Fruit fly (Drosophila melanogaster): ENCODE results near the gene Mgat4b.

Mgat4b gene

DNA sequence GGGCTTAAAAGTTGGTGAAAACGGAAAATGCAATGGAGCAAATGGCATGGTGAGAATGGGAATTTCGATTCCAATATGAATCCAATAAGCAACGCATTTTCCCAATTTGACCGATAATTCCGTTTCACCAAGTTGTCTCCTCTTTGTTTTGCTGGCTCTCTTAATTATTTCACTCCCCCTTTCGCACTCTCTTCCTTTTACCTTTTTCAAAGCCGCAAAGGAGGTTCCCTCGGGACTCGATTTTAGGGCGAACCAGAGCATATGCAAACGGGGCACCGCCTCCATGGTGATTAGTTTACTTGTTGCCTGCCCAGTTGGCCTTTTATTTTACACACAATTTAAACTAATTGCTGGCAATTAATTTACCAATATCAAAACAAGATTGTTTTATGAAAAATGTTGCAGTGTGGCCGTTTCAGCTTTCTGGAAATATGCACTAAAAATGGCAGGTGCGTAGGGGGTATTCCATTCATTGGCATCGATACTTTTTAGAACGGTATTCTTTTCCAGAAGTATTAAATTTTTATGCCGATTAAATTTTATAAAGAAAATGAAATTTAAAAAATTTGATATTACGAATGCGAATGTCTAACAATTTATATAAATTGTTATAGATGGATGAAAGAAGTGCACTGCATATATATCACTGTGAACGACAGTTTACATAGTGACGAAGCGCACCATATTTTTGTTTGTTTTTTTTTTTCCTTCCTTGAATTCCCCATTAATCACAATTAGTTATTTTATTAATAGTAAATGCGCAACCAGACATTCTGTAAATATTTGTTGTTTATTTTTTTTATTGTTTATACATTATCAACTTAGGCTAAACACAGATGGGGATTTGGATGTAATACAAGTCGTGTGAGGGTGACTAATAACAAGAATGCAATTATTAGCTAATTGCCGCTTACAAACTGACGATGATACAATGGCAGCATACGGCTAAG lies 6.9 kb upstream of the Mgat4b start, which contains the start of gene mop:
Gene mop (minus strand): TSS at position 419 of the 950 bp plus-strand sequence.
- TF ChIP-seq CG6163 (GFP tag; IDR thresholded peaks at IDR 0.05) (no peak), esn (GFP tag; optimal IDR thresholded peaks at IDR 0.05) (peak; percentile 51), CG11294 (GFP tag; IDR thresholded peaks at IDR 0.05) (no peak), Ets96B (tag; optimal IDR thresholded peaks at IDR 0.05) (no peak), Hr39 (GFP tag; optimal IDR thresholded peaks at IDR 0.05) (no peak), spab (GFP tag; optimal IDR thresholded peaks at IDR 0.05) (no peak), Lpt (GFP tag; optimal IDR thresholded peaks at IDR 0.05) (no peak), Hr4 (GFP tag; optimal IDR thresholded peaks at IDR 0.05) (no peak), acj6 (GFP tag; optimal IDR thresholded peaks at IDR 0.05) (no peak), eg (GFP tag; IDR thresholded peaks at IDR 0.05) (no peak; the same call in 1 of the 3 replicates), Eip75B (GFP tag; optimal IDR thresholded peaks at IDR 0.05) (no peak), fd59A (GFP tag; optimal IDR thresholded peaks at IDR 0.05) (no peak), net (GFP tag; optimal IDR thresholded peaks at IDR 0.05) (no peak), CG34406 (GFP tag; optimal IDR thresholded peaks at IDR 0.05) (no peak), Sox102F (GFP tag; optimal IDR thresholded peaks at IDR 0.05) (no peak), Sox15 (GFP tag; optimal IDR thresholded peaks at IDR 0.05) (no peak), Smox (GFP tag; optimal IDR thresholded peaks at IDR 0.05) (no peak), CG11902 (GFP tag; optimal IDR thresholded peaks at IDR 0.05) (no peak), Met (GFP tag; optimal IDR thresholded peaks at IDR 0.05) (no peak), CG8319 (GFP tag; optimal IDR thresholded peaks at IDR 0.05) (no peak), CG8632 (GFP tag; optimal IDR thresholded peaks at IDR 0.05) (no peak), salr (GFP tag; optimal IDR thresholded peaks at IDR 0.05) (no peak), CG10631 (GFP tag; optimal IDR thresholded peaks at IDR 0.05) (no peak), CG4318 (GFP tag; optimal IDR thresholded peaks at IDR 0.05) (no peak), CG16779 (tag; optimal IDR thresholded peaks at IDR 0.05) (no peak), achi (GFP tag; optimal IDR thresholded peaks at IDR 0.05) (no peak), CG6808 (GFP tag; optimal IDR thresholded peaks at IDR 0.05) (no peak), CG31627 (GFP tag; optimal IDR thresholded peaks at IDR 0.05) (peak; percentile 19), svp (GFP tag) (peak; percentile 76), cyc (GFP tag; optimal IDR thresholded peaks at IDR 0.05) (no peak), CG6792 (GFP tag; optimal IDR thresholded peaks at IDR 0.05) (no peak), ss (GFP tag; optimal IDR thresholded peaks at IDR 0.05) (no peak), fkh (GFP tag; optimal IDR thresholded peaks at IDR 0.05) (no peak), CG15336 (GFP tag; IDR thresholded peaks at IDR 0.05) (0 out of 2 replicates have a peak, but pooled peaks have one; percentile 23), Gug (GFP tag; IDR thresholded peaks at IDR 0.05) (no peak), OdsH (GFP tag; optimal IDR thresholded peaks at IDR 0.05) (no peak), dac (GFP tag; optimal IDR thresholded peaks at IDR 0.05) (no peak), Hr38 (GFP tag; optimal IDR thresholded peaks at IDR 0.05) (no peak), CG3919 (GFP tag; optimal IDR thresholded peaks at IDR 0.05) (no peak), CG11762 (GFP tag; optimal IDR thresholded peaks at IDR 0.05; ENCODE audit: insufficient read depth) (no peak), pdm3 (GFP tag; optimal IDR thresholded peaks at IDR 0.05) (no peak), lz (GFP tag; optimal IDR thresholded peaks at IDR 0.05) (peak; percentile 47), CG7368 (GFP tag; optimal IDR thresholded peaks at IDR 0.05) (no peak), CG9139 (GFP tag; optimal IDR thresholded peaks at IDR 0.05) (no peak), Eip78C (GFP tag) (peak; percentile 88), Eip93F (GFP tag; optimal IDR thresholded peaks at IDR 0.05) (no peak), CG10669 (GFP tag; optimal IDR thresholded peaks at IDR 0.05) (no peak), fd85E (GFP tag; optimal IDR thresholded peaks at IDR 0.05) (no peak), topi (GFP tag; optimal IDR thresholded peaks at IDR 0.05) (no peak), CG3032 (tag; optimal IDR thresholded peaks at IDR 0.05) (peak; percentile 19), CG8119 (GFP tag; IDR thresholded peaks at IDR 0.05) (peak; percentile 18; the same call in 1 of the 3 replicates)
